Fruit fly (Drosophila melanogaster) whole organism, embryonic: Measurements from ENCODE around the gene CG33947.

Source experiments
- ATbp ChIP-seq: fragments of 200-800 bp; sonication (Bioruptor generic); optimal IDR thresholded peaks from 2 replicates; lab custom pipeline; 2017; ENCODE audit warnings: missing biosample characterization, mild to moderate bottlenecking, missing genetic modification characterization, missing genetic modification reagents
- Bteb2 ChIP-seq: fragments of 200-800 bp; sonication (Bioruptor generic); optimal IDR thresholded peaks from 2 replicates; lab custom pipeline; 2016; ENCODE audit warnings: missing biosample characterization, missing genetic modification characterization
- CG10147 ChIP-seq: fragments of 200-800 bp; sonication (Bioruptor generic); optimal IDR thresholded peaks from 2 replicates; lab custom pipeline; 2019; ENCODE audit warnings: missing biosample characterization, mild to moderate bottlenecking, missing genetic modification characterization, moderate library complexity
- CG10321 ChIP-seq: fragments of 200-800 bp; sonication (Bioruptor generic); IDR thresholded peaks from 2 replicates; pipeline ENCODE4 v1.3.6; 2022; ENCODE audit warnings: missing biosample characterization, missing genetic modification characterization
- CG11093 ChIP-seq: fragments of 200-800 bp; sonication (Bioruptor generic); IDR thresholded peaks from 3 replicates; pipeline ENCODE4 v1.3.6; 2022; ENCODE audit warnings: missing biosample characterization, missing genetic modification characterization
- CG12659 ChIP-seq: fragments of 200-800 bp; sonication (Bioruptor generic); optimal IDR thresholded peaks from 3 replicates; lab custom pipeline; 2017; ENCODE audit warnings: mild to moderate bottlenecking, missing biosample characterization, missing genetic modification reagents, missing genetic modification characterization
- CG13894 ChIP-seq: fragments of 200-800 bp; sonication (Bioruptor generic); optimal IDR thresholded peaks from 3 replicates; lab custom pipeline; 2018; ENCODE audit warnings: missing biosample characterization, mild to moderate bottlenecking, missing genetic modification characterization, moderate library complexity
- CG15479 ChIP-seq: fragments of 200-800 bp; sonication (Bioruptor generic); optimal IDR thresholded peaks from 3 replicates; lab custom pipeline; 2019; ENCODE audit warnings: missing biosample characterization, mild to moderate bottlenecking, missing genetic modification characterization, moderate library complexity
- CG15514 ChIP-seq: fragments of 200-800 bp; sonication (Bioruptor generic); optimal IDR thresholded peaks from 3 replicates; lab custom pipeline; 2017; ENCODE audit warnings: missing biosample characterization, missing genetic modification characterization, mild to moderate bottlenecking, moderate library complexity, missing genetic modification reagents
- CG1792 ChIP-seq: fragments of 200-800 bp; sonication (Bioruptor generic); optimal IDR thresholded peaks from 2 replicates; lab custom pipeline; 2016; ENCODE audit warnings: missing biosample characterization, missing genetic modification characterization
- CG2120 ChIP-seq: fragments of 200-800 bp; sonication (Bioruptor generic); optimal IDR thresholded peaks from 3 replicates; lab custom pipeline; 2016; ENCODE audit warnings: missing biosample characterization, missing genetic modification characterization
- CG4282 ChIP-seq: fragments of 200-800 bp; sonication (Bioruptor generic); optimal IDR thresholded peaks from 2 replicates; lab custom pipeline; 2016; ENCODE audit warnings: missing biosample characterization, missing genetic modification characterization
- CG4328 ChIP-seq: fragments of 200-800 bp; sonication (Bioruptor generic); optimal IDR thresholded peaks from 3 replicates; lab custom pipeline; 2017; ENCODE audit warnings: missing biosample characterization, missing genetic modification reagents, missing genetic modification characterization
- CG4404 ChIP-seq: fragments of 200-800 bp; sonication (Bioruptor generic); IDR thresholded peaks from 2 replicates; pipeline ENCODE4 v1.3.6; 2022; ENCODE audit warnings: missing biosample characterization, missing genetic modification characterization
- CG4424 ChIP-seq: fragments of 200-800 bp; sonication (Bioruptor generic); optimal IDR thresholded peaks from 3 replicates; lab custom pipeline; 2016; ENCODE audit warnings: missing biosample characterization, missing genetic modification characterization
- CG6689 ChIP-seq: fragments of 200-800 bp; sonication (Bioruptor generic); IDR thresholded peaks from 2 replicates; pipeline ENCODE4 v1.3.6; 2022; ENCODE audit warnings: missing biosample characterization, missing genetic modification characterization
- CG8089 ChIP-seq: fragments of 200-800 bp; sonication (Bioruptor generic); optimal IDR thresholded peaks from 3 replicates; lab custom pipeline; 2016; ENCODE audit warnings: missing biosample characterization, missing genetic modification characterization
- CG8924 ChIP-seq: fragments of 200-800 bp; optimal IDR thresholded peaks from 3 replicates; lab custom pipeline; 2019; ENCODE audit warnings: missing biosample characterization, mild to moderate bottlenecking, missing genetic modification characterization, moderate library complexity
- Dfd ChIP-seq, 2 experiments: fragments of >200 bp; optimal IDR thresholded peaks; 2 replicates each; lab custom pipeline; 2017; ENCODE audit warnings: missing biosample characterization in 2 of 2, missing genetic modification characterization in 2 of 2
- Dip2 ChIP-seq: fragments of 200-800 bp; sonication (Bioruptor generic); IDR thresholded peaks from 2 replicates; pipeline ENCODE4 v1.3.6; 2022; ENCODE audit warnings: missing biosample characterization, missing genetic modification characterization
- Dip3 ChIP-seq: fragments of 200-800 bp; sonication (Bioruptor generic); optimal IDR thresholded peaks from 3 replicates; lab custom pipeline; 2016; ENCODE audit warnings: missing biosample characterization, missing genetic modification characterization
- Dref ChIP-seq: fragments of 200-800 bp; sonication (Bioruptor generic); IDR thresholded peaks from 2 replicates; pipeline ENCODE4 v1.3.6; 2022; ENCODE audit warnings: missing biosample characterization, missing genetic modification characterization
- Ets97D ChIP-seq: fragments of 200-800 bp; sonication (Bioruptor generic); optimal IDR thresholded peaks from 3 replicates; lab custom pipeline; 2016; ENCODE audit warnings: missing biosample characterization, missing genetic modification characterization
- H2.0 ChIP-seq: fragments of 200-800 bp; sonication (Bioruptor generic); IDR thresholded peaks from 2 replicates; pipeline ENCODE4 v1.3.6; 2022; ENCODE audit warnings: missing biosample characterization, missing genetic modification characterization
- HLH54F ChIP-seq: fragments of 200-800 bp; sonication (Bioruptor generic); optimal IDR thresholded peaks from 3 replicates; lab custom pipeline; 2016; ENCODE audit warnings: missing biosample characterization, missing genetic modification characterization
- Hey ChIP-seq: fragments of 200-800 bp; sonication (Bioruptor generic); optimal IDR thresholded peaks from 3 replicates; lab custom pipeline; 2018; ENCODE audit warnings: missing biosample characterization, mild to moderate bottlenecking, missing genetic modification characterization
- MTF-1 ChIP-seq: fragments of 200-800 bp; sonication (Bioruptor generic); optimal IDR thresholded peaks from 2 replicates; lab custom pipeline; 2018; ENCODE audit warnings: missing biosample characterization, mild to moderate bottlenecking, missing genetic modification characterization, borderline replicate concordance
- Mad ChIP-seq: fragments of 200-800 bp; sonication (Bioruptor generic); optimal IDR thresholded peaks from 2 replicates; lab custom pipeline; 2016; ENCODE audit warnings: missing biosample characterization, missing genetic modification characterization
- Max ChIP-seq: fragments of 200-800 bp; sonication (Bioruptor generic); optimal IDR thresholded peaks from 2 replicates; lab custom pipeline; 2016; ENCODE audit warnings: missing biosample characterization, mild to moderate bottlenecking, missing genetic modification characterization
- Neu2 ChIP-seq: fragments of 200-800 bp; sonication (Bioruptor generic); optimal IDR thresholded peaks from 3 replicates; lab custom pipeline; 2016; ENCODE audit warnings: missing biosample characterization, missing genetic modification characterization, borderline replicate concordance
- Poxn ChIP-seq: fragments of 200-800 bp; sonication (Bioruptor generic); IDR thresholded peaks from 2 replicates; pipeline ENCODE4 v1.3.6; 2022; ENCODE audit warnings: missing biosample characterization, missing genetic modification characterization
- Ravus ChIP-seq: fragments of 200-800 bp; sonication (Bioruptor generic); IDR thresholded peaks from 2 replicates; pipeline ENCODE4 v1.3.6; 2022; ENCODE audit warnings: missing biosample characterization, missing genetic modification characterization
- Scr ChIP-seq: fragments of 200-800 bp; sonication (Bioruptor generic); IDR thresholded peaks from 2 replicates; pipeline ENCODE4 v1.3.6; 2022; ENCODE audit warnings: missing biosample characterization, missing genetic modification characterization; ENCODE audit not compliant: partially characterized antibody
- Taf1 ChIP-seq: fragments of 200-800 bp; sonication (Bioruptor generic); IDR thresholded peaks from 2 replicates; pipeline ENCODE4 v1.3.6; 2022; ENCODE audit warnings: missing biosample characterization, missing genetic modification characterization
- ac ChIP-seq: fragments of 200-800 bp; sonication (Bioruptor generic); optimal IDR thresholded peaks from 3 replicates; lab custom pipeline; 2017; ENCODE audit warnings: missing biosample characterization, mild to moderate bottlenecking, missing genetic modification characterization
- bigmax ChIP-seq: fragments of 200-800 bp; sonication (Bioruptor generic); optimal IDR thresholded peaks from 2 replicates; lab custom pipeline; 2018; ENCODE audit warnings: missing biosample characterization, mild to moderate bottlenecking, missing genetic modification characterization
- cwo ChIP-seq: fragments of 200-800 bp; sonication (Bioruptor generic); optimal IDR thresholded peaks from 3 replicates; lab custom pipeline; 2017; ENCODE audit warnings: missing biosample characterization, missing genetic modification characterization, mild to moderate bottlenecking, moderate library complexity, missing genetic modification reagents
- dan ChIP-seq: fragments of 200-800 bp; sonication (Bioruptor generic); IDR thresholded peaks from 2 replicates; pipeline ENCODE4 v1.3.6; 2022; ENCODE audit warnings: missing biosample characterization, missing genetic modification characterization
- gt ChIP-seq: fragments of 200-800 bp; sonication (Bioruptor generic); IDR thresholded peaks from 2 replicates; pipeline ENCODE4 v1.3.6; 2022; ENCODE audit warnings: missing biosample characterization, missing genetic modification characterization
- ham ChIP-seq: fragments of 200-800 bp; sonication (Bioruptor generic); IDR thresholded peaks from 2 replicates; pipeline ENCODE4 v1.3.6; 2022; ENCODE audit warnings: missing biosample characterization, missing genetic modification characterization
- her ChIP-seq: fragments of 200-800 bp; sonication (Bioruptor generic); optimal IDR thresholded peaks from 2 replicates; lab custom pipeline; 2016; ENCODE audit warnings: missing biosample characterization, missing genetic modification characterization
- hkb ChIP-seq, 2 experiments: fragments of 200-800 bp in 1 of 2; fragments of >200 bp in 1 of 2; sonication (Bioruptor generic) in 1 of 2; IDR thresholded peaks in 1 of 2; optimal IDR thresholded peaks in 1 of 2; 2 replicates each; pipeline versions ENCODE4 v1.3.6 to Lab custom; 2017 to 2022; ENCODE audit warnings: missing biosample characterization in 1 of 2, missing genetic modification characterization in 1 of 2
- ken ChIP-seq: fragments of 200-800 bp; sonication (Bioruptor generic); IDR thresholded peaks from 3 replicates; pipeline ENCODE4 v1.3.6; 2022; ENCODE audit warnings: missing biosample characterization, missing genetic modification characterization
- otp ChIP-seq: fragments of 200-800 bp; sonication (Bioruptor generic); IDR thresholded peaks from 3 replicates; pipeline ENCODE4, ENCODE4 v1.3.6; 2022; ENCODE audit warnings: missing biosample characterization, missing genetic modification characterization
- p53 ChIP-seq: fragments of 200-800 bp; sonication (Bioruptor generic); optimal IDR thresholded peaks from 2 replicates; lab custom pipeline; 2016; ENCODE audit warnings: missing biosample characterization, missing genetic modification characterization
- peb ChIP-seq: fragments of 200-800 bp; sonication (Bioruptor generic); IDR thresholded peaks from 2 replicates; pipeline ENCODE4 v1.3.6; 2022; ENCODE audit warnings: missing biosample characterization, missing genetic modification characterization
- pho ChIP-seq: fragments of 200-800 bp; sonication (Bioruptor generic); optimal IDR thresholded peaks from 2 replicates; lab custom pipeline; 2016; ENCODE audit warnings: missing biosample characterization, missing genetic modification characterization
- slou ChIP-seq: fragments of 200-800 bp; sonication (Bioruptor generic); optimal IDR thresholded peaks from 3 replicates; lab custom pipeline; 2016; ENCODE audit warnings: missing biosample characterization, missing genetic modification characterization
- sob ChIP-seq: fragments of 200-800 bp; sonication (Bioruptor generic); IDR thresholded peaks from 2 replicates; pipeline ENCODE4 v1.3.6; 2022; ENCODE audit warnings: missing biosample characterization, missing genetic modification characterization
- tna ChIP-seq: fragments of 200-800 bp; sonication (Bioruptor generic); IDR thresholded peaks from 2 replicates; pipeline ENCODE4 v1.3.6; 2022; ENCODE audit warnings: missing biosample characterization, missing genetic modification characterization; ENCODE audit not compliant: partially characterized antibody
- ttk ChIP-seq: fragments of 200-800 bp; sonication (Bioruptor generic); IDR thresholded peaks from 2 replicates; pipeline ENCODE4 v2.1.2; 2022; ENCODE audit warnings: missing biosample characterization, missing genetic modification characterization
- z ChIP-seq: fragments of 200-800 bp; sonication (Bioruptor generic); IDR thresholded peaks from 3 replicates; pipeline ENCODE4 v1.3.6; 2022; ENCODE audit warnings: missing biosample characterization, missing genetic modification characterization

CG33947 gene

dm6 chr3L:11070372-11070854, 25.9 kb upstream of the CG33947 start, which contains the start of gene Mocs1 (continued):
- no peak for TF ChIP-seq Dref
- TF ChIP-seq ham: no peak
- TF ChIP-seq Neu2 (GFP tag; lab: Kevin White, UChicago): no peak
- no peak for TF ChIP-seq Mad (GFP tag; lab: Kevin White, UChicago)
- TF ChIP-seq ken (GFP tag; lab: Robert Waterston, UW): no peak
- no peak for TF ChIP-seq H2.0 (GFP tag; lab: Robert Waterston, UW)
- no peak for TF ChIP-seq gt (GFP tag; lab: Robert Waterston, UW)
- TF ChIP-seq CG13894: no peak
- no peak; the same call in 1 of the 2 replicates for TF ChIP-seq sob (GFP tag; lab: Robert Waterston, UW)
- no peak for TF ChIP-seq CG2120 (GFP tag; lab: Kevin White, UChicago)
- TF ChIP-seq Hey (tag; lab: Kevin White, UChicago): no peak
- no peak for TF ChIP-seq dan (GFP tag; lab: Robert Waterston, UW)
- TF ChIP-seq CG4424: no peak
- TF ChIP-seq ttk: peak; percentile 26; the same call in 1 of the 2 replicates
- TF ChIP-seq tna (GFP tag; lab: Robert Waterston, UW): peak; percentile 11; the same call in 1 of the 2 replicates
- TF ChIP-seq CG15479 (GFP tag; lab: Kevin White, UChicago): no peak
- TF ChIP-seq her (GFP tag; lab: Kevin White, UChicago): no peak
- TF ChIP-seq Poxn (GFP tag; lab: Robert Waterston, UW): no peak
- no peak for TF ChIP-seq ATbp (GFP tag; lab: Kevin White, UChicago)
- no peak for TF ChIP-seq Dip2 (GFP tag; lab: Robert Waterston, UW)
- TF ChIP-seq CG8924: no peak
- TF ChIP-seq CG15514 (GFP tag; lab: Kevin White, UChicago): peak; percentile 53
- TF ChIP-seq Taf1: no peak
- TF ChIP-seq z (GFP tag; lab: Robert Waterston, UW): no peak
- TF ChIP-seq CG10147: no peak
- TF ChIP-seq p53 (GFP tag; lab: Kevin White, UChicago): no peak
- TF ChIP-seq otp: 0 out of 3 replicates have a peak, but pooled peaks have one; percentile 24
- no peak for TF ChIP-seq Dfd (GFP tag; optimal IDR thresholded peaks at IDR 0.05; lab: Kevin White, UChicago)
- TF ChIP-seq bigmax (GFP tag; lab: Kevin White, UChicago): no peak
- TF ChIP-seq hkb (optimal IDR thresholded peaks at IDR 0.05; lab: Kevin White, UChicago): no peak
- peak; percentile 17; the same call in 1 of the 2 replicates for TF ChIP-seq hkb (GFP tag; IDR thresholded peaks at IDR 0.05; lab: Robert Waterston, UW)
- no peak for TF ChIP-seq CG11093
- TF ChIP-seq CG4404: no peak
- no peak for TF ChIP-seq MTF-1 (GFP tag; lab: Kevin White, UChicago)
- no peak for TF ChIP-seq CG4328 (GFP tag; lab: Kevin White, UChicago)
- no peak for TF ChIP-seq Scr
- no peak for TF ChIP-seq CG12659 (GFP tag; lab: Kevin White, UChicago)
- no peak for TF ChIP-seq CG8089
- TF ChIP-seq HLH54F (GFP tag; lab: Kevin White, UChicago): no peak
- no peak for TF ChIP-seq Dip3 (GFP tag; lab: Kevin White, UChicago)
- TF ChIP-seq slou (GFP tag; lab: Kevin White, UChicago): no peak
- TF ChIP-seq CG1792 (GFP tag; lab: Kevin White, UChicago): no peak
- no peak for TF ChIP-seq pho (GFP tag; lab: Kevin White, UChicago)
- no peak for TF ChIP-seq CG10321 (GFP tag; lab: Robert Waterston, UW)
- no peak for TF ChIP-seq Ravus
- no peak for TF ChIP-seq CG6689 (GFP tag; lab: Robert Waterston, UW)
- no peak for TF ChIP-seq Ets97D (GFP tag; lab: Kevin White, UChicago)
- peak; percentile 40 for TF ChIP-seq cwo (GFP tag; lab: Kevin White, UChicago)
- TF ChIP-seq CG4282: no peak
- no peak for TF ChIP-seq Bteb2 (GFP tag; lab: Kevin White, UChicago)
- TF ChIP-seq peb (GFP tag; lab: Robert Waterston, UW): no peak
- TF ChIP-seq ac (GFP tag; lab: Kevin White, UChicago): no peak
- no peak for TF ChIP-seq Max (GFP tag; lab: Kevin White, UChicago)
